Fruit fly (Drosophila melanogaster): ENCODE measurements around the gene Dhod.
A peak's percentile ranks its signal among the peaks of the same experiment; 100 is the strongest.

DNA sequence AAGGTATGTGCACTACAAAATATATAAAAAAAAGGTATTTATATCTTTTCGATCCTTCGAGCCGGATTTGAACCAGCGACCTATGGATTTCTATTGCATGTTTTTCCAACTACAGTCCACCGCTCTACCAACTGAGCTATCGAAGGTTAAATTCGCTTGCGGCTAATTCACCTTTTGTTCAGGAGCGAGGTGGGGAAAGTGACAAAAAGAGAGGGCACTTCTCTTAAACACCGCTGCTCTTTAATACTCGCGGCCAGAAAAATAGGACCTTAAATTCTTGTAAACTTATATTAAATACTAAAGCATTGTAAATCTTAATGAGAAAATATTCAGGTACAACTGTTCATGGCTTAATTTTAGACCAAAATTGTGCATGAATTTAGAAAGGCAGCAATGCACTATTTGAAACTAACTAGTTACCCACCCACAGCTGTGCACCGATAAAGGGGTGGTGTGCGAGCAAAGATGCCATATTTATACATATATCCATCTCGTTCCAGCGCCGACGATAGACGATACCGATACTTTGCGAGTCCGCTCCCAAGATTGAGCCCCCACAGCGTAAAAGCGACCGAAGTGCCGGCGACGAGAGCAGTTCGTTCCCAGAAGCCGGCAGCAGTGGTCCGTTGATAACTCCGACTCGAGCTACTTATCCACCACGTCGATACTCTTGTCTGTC lies 16.5 kb upstream of the Dhod start:
- TF ChIP-seq CG10669 (GFP tag; optimal IDR thresholded peaks at IDR 0.05) (peak; percentile 98), Blimp-1 (GFP tag; optimal IDR thresholded peaks at IDR 0.05) (peak; percentile 88), CG8632 (GFP tag; optimal IDR thresholded peaks at IDR 0.05) (peak; percentile 97)

All from whole organism, prepupa.